Fruit fly (Drosophila melanogaster): Measurements from ENCODE around the gene Cad88C.

dm6 chr3R:14658170-14658569 is 27.9 kb downstream of the Cad88C start:
- TF ChIP-seq psq (optimal IDR thresholded peaks at IDR 0.05) (no peak), CG8478 (optimal IDR thresholded peaks at IDR 0.05) (no peak), EcR (GFP tag; optimal IDR thresholded peaks at IDR 0.05) (no peak), usp (GFP tag; optimal IDR thresholded peaks at IDR 0.05) (no peak)
